Worm (Caenorhabditis elegans) whole organism, mixed stage, embryonic: Measurements from ENCODE around the gene ZC513.14.

Experiments
- blmp-1 ChIP-seq: fragments of 150-350 bp; optimal IDR thresholded peaks from 2 replicates; lab custom pipeline; 2014; ENCODE audit warnings: missing biosample characterization, missing genetic modification characterization
- ceh-83 ChIP-seq: fragments of 200-800 bp; sonication (Bioruptor generic); optimal IDR thresholded peaks from 2 replicates; lab custom pipeline; 2018; ENCODE audit warnings: mild to moderate bottlenecking, missing genetic modification characterization, missing compliant biosample characterization
- ham-2 ChIP-seq: fragments of 200-800 bp; sonication (Bioruptor generic); optimal IDR thresholded peaks from 2 replicates; lab custom pipeline; 2018; ENCODE audit warnings: mild to moderate bottlenecking, missing genetic modification characterization, missing compliant biosample characterization
- nhr-237 ChIP-seq: fragments of 150-350 bp; optimal IDR thresholded peaks from 2 replicates; lab custom pipeline; 2014; ENCODE audit warnings: missing biosample characterization, missing genetic modification characterization
- nhr-28 ChIP-seq: fragments of 150-350 bp; optimal IDR thresholded peaks from 2 replicates; lab custom pipeline; 2014; ENCODE audit warnings: missing biosample characterization, missing genetic modification characterization
- pha-4 ChIP-seq: fragments of 150-350 bp; optimal IDR thresholded peaks from 2 replicates; lab custom pipeline; 2018; ENCODE audit warnings: missing biosample characterization, missing genetic modification reagents, missing genetic modification characterization
- snpc-4 ChIP-seq: fragments of 150-350 bp; optimal IDR thresholded peaks from 2 replicates; lab custom pipeline; 2014; ENCODE audit warnings: missing biosample characterization, missing genetic modification characterization
- sptf-1 ChIP-seq: sonication (generic microtip); optimal IDR thresholded peaks from 2 replicates; lab custom pipeline; 2017; ENCODE audit warnings: mild to moderate bottlenecking, missing genetic modification characterization, moderate library complexity, missing compliant biosample characterization
- tbx-8 ChIP-seq: fragments of 200-800 bp; sonication (Bioruptor generic); optimal IDR thresholded peaks from 2 replicates; lab custom pipeline; 2018; ENCODE audit warnings: mild to moderate bottlenecking, missing genetic modification characterization, moderate library complexity, missing compliant biosample characterization
- unc-39 ChIP-seq: fragments of 150-350 bp; optimal IDR thresholded peaks from 2 replicates; lab custom pipeline; 2014; ENCODE audit warnings: missing biosample characterization, missing genetic modification characterization
- unc-62 ChIP-seq: fragments of 150-350 bp; optimal IDR thresholded peaks from 2 replicates; lab custom pipeline; 2014; ENCODE audit warnings: missing biosample characterization, missing genetic modification reagents, missing genetic modification characterization
- ztf-11 ChIP-seq: fragments of 150-350 bp; optimal IDR thresholded peaks from 2 replicates; lab custom pipeline; 2014; ENCODE audit warnings: missing biosample characterization, missing genetic modification characterization

ce11 chrV:8046706-8047105 is 10.9 kb upstream of the ZC513.14 start, which contains the start of gene ZC513.3:
- TF ChIP-seq ztf-11 (no peak), sptf-1 (tag; lab: Kevin White, UChicago) (no peak), ham-2 (GFP tag; lab: Kevin White, UChicago) (no peak), snpc-4 (tag; lab: Kevin White, UChicago) (no peak), ceh-83 (GFP tag; lab: Kevin White, UChicago) (no peak), pha-4 (tag; lab: Kevin White, UChicago) (no peak), nhr-28 (tag; lab: Kevin White, UChicago) (no peak), blmp-1 (tag; lab: Kevin White, UChicago) (no peak), nhr-237 (tag; lab: Kevin White, UChicago) (no peak), unc-39 (tag; lab: Kevin White, UChicago) (no peak), unc-62 (GFP tag; lab: Kevin White, UChicago) (no peak), tbx-8 (GFP tag; lab: Kevin White, UChicago) (no peak)
